Fruit fly (Drosophila melanogaster): ENCODE measurements around the gene ATPsyndelta.

ATPsyndelta gene

DNA sequence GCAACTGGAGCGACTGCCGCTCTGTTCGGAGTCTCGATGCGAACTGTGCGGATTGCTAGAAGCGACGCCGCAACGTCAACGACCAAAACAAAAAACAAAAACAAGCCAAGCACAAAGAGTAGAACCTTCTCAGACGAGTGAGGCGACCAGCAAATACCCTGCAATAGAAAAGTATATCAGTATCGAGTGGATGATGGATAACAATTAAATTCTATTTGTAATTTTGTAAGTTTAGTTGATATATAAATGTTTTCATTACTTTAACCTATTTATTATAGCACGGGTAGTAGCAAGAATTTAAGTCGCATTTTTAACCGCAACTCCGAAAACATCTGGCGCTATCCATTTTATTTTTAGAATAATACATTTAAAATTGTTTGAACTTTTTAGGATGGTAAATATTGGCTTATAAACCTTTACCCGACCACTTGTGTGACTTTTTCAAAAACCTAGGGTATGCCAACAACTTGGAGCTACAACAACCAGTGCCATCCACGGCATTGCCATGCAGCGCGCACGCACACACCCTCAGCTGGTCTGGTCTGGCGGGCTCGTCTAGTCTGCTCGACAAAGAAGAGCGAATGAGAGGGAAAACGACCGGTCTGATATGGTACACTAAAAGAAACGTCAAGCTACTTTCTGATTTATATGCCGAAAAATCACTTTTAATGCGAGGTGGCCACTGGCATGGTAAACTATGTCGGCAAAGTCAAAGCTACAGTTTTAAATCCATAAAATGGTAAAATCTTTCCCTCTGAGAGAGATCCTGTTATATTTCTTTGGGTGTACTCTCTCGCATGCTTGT is 52.6 kb downstream of the ATPsyndelta start, which contains the start of gene CG12643 (continued):
- peak; percentile 91 for TF ChIP-seq disco-r (GFP tag; optimal IDR thresholded peaks at IDR 0.05)
- peak; percentile 89 for TF ChIP-seq HLH54F (GFP tag; optimal IDR thresholded peaks at IDR 0.05)
- TF ChIP-seq Kr (GFP tag; optimal IDR thresholded peaks at IDR 0.05) = no peak
- TF ChIP-seq ash1 (GFP tag; optimal IDR thresholded peaks at IDR 0.05) = no peak
- peak; percentile 93 for TF ChIP-seq shn (GFP tag; optimal IDR thresholded peaks at IDR 0.05)
- no peak for TF ChIP-seq HLH4C (GFP tag; IDR thresholded peaks at IDR 0.05; ENCODE audit: partially characterized antibody)
- TF ChIP-seq ssp (GFP tag; IDR thresholded peaks at IDR 0.05) = peak; percentile 83
- TF ChIP-seq CG34224 (GFP tag; IDR thresholded peaks at IDR 0.05; ENCODE audit: partially characterized antibody) = no peak
- peak; percentile 90 for TF ChIP-seq CG11456 (GFP tag; IDR thresholded peaks at IDR 0.05)
- peak; percentile 62 for TF ChIP-seq Sry-δ (GFP tag; optimal IDR thresholded peaks at IDR 0.05)
- 0 out of 3 replicates have a peak, but pooled peaks have one; percentile 31 for TF ChIP-seq z (GFP tag; IDR thresholded peaks at IDR 0.05)
- no peak for TF ChIP-seq zen2 (GFP tag; IDR thresholded peaks at IDR 0.05; ENCODE audit: partially characterized antibody)
- peak; percentile 92 for TF ChIP-seq CG3726 (GFP tag; IDR thresholded peaks at IDR 0.05)
- TF ChIP-seq caup (GFP tag; optimal IDR thresholded peaks at IDR 0.05; ENCODE audit: severe bottlenecking) = peak; percentile 80
- TF ChIP-seq CG14441 (GFP tag; IDR thresholded peaks at IDR 0.05) = peak; percentile 93
- TF ChIP-seq Fer3 (tag; optimal IDR thresholded peaks at IDR 0.05) = peak; percentile 78
- TF ChIP-seq CkIIα-i1 (GFP tag; IDR thresholded peaks at IDR 0.05) = peak; percentile 87
- TF ChIP-seq grn (GFP tag; optimal IDR thresholded peaks at IDR 0.05) = peak; percentile 49
- TF ChIP-seq scrt (GFP tag; optimal IDR thresholded peaks at IDR 0.05) = peak; percentile 71
- TF ChIP-seq D (optimal IDR thresholded peaks at IDR 0.05) = no peak
- TF ChIP-seq D (GFP tag; optimal IDR thresholded peaks at IDR 0.05) = peak; percentile 94
- TF ChIP-seq Side (GFP tag; optimal IDR thresholded peaks at IDR 0.05) = peak; percentile 91
- TF ChIP-seq nmo (GFP tag; optimal IDR thresholded peaks at IDR 0.05) = peak; percentile 86
- TF ChIP-seq CG18476 (GFP tag; optimal IDR thresholded peaks at IDR 0.05) = peak; percentile 82
- TF ChIP-seq nerfin-2 (GFP tag; IDR thresholded peaks at IDR 0.05; ENCODE audit: partially characterized antibody) = no peak
- peak; percentile 90 for TF ChIP-seq CG14667 (GFP tag; IDR thresholded peaks at IDR 0.05)
- TF ChIP-seq Bdp1 (GFP tag; optimal IDR thresholded peaks at IDR 0.05) = peak; percentile 84
- peak; percentile 69 for TF ChIP-seq CG1233 (GFP tag; optimal IDR thresholded peaks at IDR 0.05)
- TF ChIP-seq CG4617 (GFP tag; optimal IDR thresholded peaks at IDR 0.05; ENCODE audit: borderline replicate concordance) = peak; percentile 76
- TF ChIP-seq gt (GFP tag; IDR thresholded peaks at IDR 0.05) = peak; percentile 83
- peak; percentile 67 for TF ChIP-seq dmrt11E (tag; optimal IDR thresholded peaks at IDR 0.05)
- TF ChIP-seq fu2 (GFP tag; optimal IDR thresholded peaks at IDR 0.05) = peak; percentile 93
- TF ChIP-seq CG12744 (GFP tag; optimal IDR thresholded peaks at IDR 0.05) = peak; percentile 65
- peak; percentile 87 for TF ChIP-seq org-1 (GFP tag; optimal IDR thresholded peaks at IDR 0.05)
- TF ChIP-seq CG12769 (tag; optimal IDR thresholded peaks at IDR 0.05) = peak; percentile 96
- no peak for TF ChIP-seq CG6791 (GFP tag; IDR thresholded peaks at IDR 0.05; ENCODE audit: partially characterized antibody)
- peak; percentile 84 for TF ChIP-seq bcd (GFP tag; optimal IDR thresholded peaks at IDR 0.05)
- TF ChIP-seq CG43689 (GFP tag; IDR thresholded peaks at IDR 0.05) = peak; percentile 85
- peak; percentile 72 to 93 for TF ChIP-seq bsh (GFP tag; optimal IDR thresholded peaks at IDR 0.05)
- TF ChIP-seq bab2 (GFP tag; optimal IDR thresholded peaks at IDR 0.05) = peak; percentile 96
- peak; percentile 5 for TF ChIP-seq pzg (GFP tag; optimal IDR thresholded peaks at IDR 0.05)
- TF ChIP-seq CoRest (tag; optimal IDR thresholded peaks at IDR 0.05) = peak; percentile 91
- no peak for TF ChIP-seq knrl (GFP tag; IDR thresholded peaks at IDR 0.05; ENCODE audit: partially characterized antibody)
- peak; percentile 75 for TF ChIP-seq corto (GFP tag; optimal IDR thresholded peaks at IDR 0.05)
- peak; percentile 89 for TF ChIP-seq CG18764 (GFP tag; optimal IDR thresholded peaks at IDR 0.05)
- peak; percentile 82 for TF ChIP-seq lbe (GFP tag; optimal IDR thresholded peaks at IDR 0.05)
- peak; percentile 85 for TF ChIP-seq nau (GFP tag; optimal IDR thresholded peaks at IDR 0.05)
- peak; percentile 96 for TF ChIP-seq CG17328 (GFP tag; IDR thresholded peaks at IDR 0.05)

Measured in whole organism, embryonic.